Fruit fly (Drosophila melanogaster): ENCODE results near the gene GluRIB.

GluRIB gene

dm6 chr3L:9333745-9334382 is 82.1 kb downstream of the GluRIB start, which contains the start of gene PGRP-LA (continued):
- 0 out of 3 replicates have a peak, but pooled peaks have one; percentile 35 for TF ChIP-seq H15 (GFP tag; IDR thresholded peaks at IDR 0.05)
- TF ChIP-seq grn (GFP tag; optimal IDR thresholded peaks at IDR 0.05): no peak
- TF ChIP-seq CG6654 (GFP tag; optimal IDR thresholded peaks at IDR 0.05): no peak
- TF ChIP-seq ranshi (GFP tag; IDR thresholded peaks at IDR 0.05): peak; percentile 15; the same call in 1 of the 2 replicates
- TF ChIP-seq CG13296 (GFP tag; optimal IDR thresholded peaks at IDR 0.05): peak; percentile 38
- TF ChIP-seq sob (GFP tag; IDR thresholded peaks at IDR 0.05): peak; percentile 64; the same call in 1 of the 2 replicates
- peak; percentile 29 for TF ChIP-seq Asciz (GFP tag; optimal IDR thresholded peaks at IDR 0.05)
- no peak for TF ChIP-seq gce (GFP tag; IDR thresholded peaks at IDR 0.05)
- TF ChIP-seq CG7839 (tag; optimal IDR thresholded peaks at IDR 0.05): peak; percentile 52
- peak; percentile 37; the same call in 1 of the 3 replicates for TF ChIP-seq Aef1 (GFP tag; IDR thresholded peaks at IDR 0.05)
- TF ChIP-seq Hsf (GFP tag; optimal IDR thresholded peaks at IDR 0.05): peak; percentile 30
- peak; percentile 1 for TF ChIP-seq Six4 (GFP tag; optimal IDR thresholded peaks at IDR 0.05)
- TF ChIP-seq pzg (GFP tag; optimal IDR thresholded peaks at IDR 0.05): no peak
- peak; percentile 98 for TF ChIP-seq CG7372 (GFP tag; IDR thresholded peaks at IDR 0.05)
- TF ChIP-seq BtbVII (GFP tag; optimal IDR thresholded peaks at IDR 0.05): peak; percentile 13
- peak; percentile 12 for TF ChIP-seq CG30403 (GFP tag; optimal IDR thresholded peaks at IDR 0.05)
- TF ChIP-seq onecut (GFP tag; IDR thresholded peaks at IDR 0.05): peak; percentile 52
- no peak for TF ChIP-seq Optix (GFP tag; IDR thresholded peaks at IDR 0.05)
- TF ChIP-seq tgo (GFP tag; IDR thresholded peaks at IDR 0.05): peak; percentile 40; the same call in 1 of the 3 replicates
- no peak for TF ChIP-seq tup (GFP tag; optimal IDR thresholded peaks at IDR 0.05)
- peak; percentile 63 for TF ChIP-seq PHDP (tag; optimal IDR thresholded peaks at IDR 0.05)
- TF ChIP-seq Rfx (GFP tag; IDR thresholded peaks at IDR 0.05): peak; percentile 84
- peak; percentile 23 for TF ChIP-seq CG4424 (GFP tag; optimal IDR thresholded peaks at IDR 0.05)
- peak; percentile 35; the same call in 1 of the 2 replicates for TF ChIP-seq vvl (GFP tag; IDR thresholded peaks at IDR 0.05)
- TF ChIP-seq NFAT (GFP tag; IDR thresholded peaks at IDR 0.05): peak; percentile 64; the same call in 1 of the 2 replicates
- peak; percentile 11 for TF ChIP-seq mirr (GFP tag; optimal IDR thresholded peaks at IDR 0.05)
- TF ChIP-seq Oli (tag; optimal IDR thresholded peaks at IDR 0.05): peak; percentile 27
- peak; percentile 18 for TF ChIP-seq CG10543 (GFP tag; optimal IDR thresholded peaks at IDR 0.05)
- TF ChIP-seq CG2120 (GFP tag; optimal IDR thresholded peaks at IDR 0.05): peak; percentile 28
- TF ChIP-seq dpn (GFP tag; optimal IDR thresholded peaks at IDR 0.05): peak in 1 of 2 experiments; percentile 36
- peak; percentile 25 for TF ChIP-seq dmrt99B (tag; optimal IDR thresholded peaks at IDR 0.05)
- TF ChIP-seq gem (tag; optimal IDR thresholded peaks at IDR 0.05): peak; percentile 41
- no peak for TF ChIP-seq Tbp (GFP tag; optimal IDR thresholded peaks at IDR 0.05)
- peak; percentile 27 for TF ChIP-seq Hmr (GFP tag; optimal IDR thresholded peaks at IDR 0.05)
- TF ChIP-seq gsb (GFP tag; IDR thresholded peaks at IDR 0.05): peak; percentile 37; the same call in 1 of the 2 replicates
- TF ChIP-seq cato (GFP tag; optimal IDR thresholded peaks at IDR 0.05; ENCODE audit: borderline replicate concordance): no peak
- TF ChIP-seq MTF-1 (GFP tag; optimal IDR thresholded peaks at IDR 0.05; ENCODE audit: borderline replicate concordance): peak; percentile 19
- peak; percentile 9 for TF ChIP-seq HHEX (GFP tag; optimal IDR thresholded peaks at IDR 0.05)
- peak; percentile 4 for TF ChIP-seq Hr3 (GFP tag; optimal IDR thresholded peaks at IDR 0.05)

DNA sequence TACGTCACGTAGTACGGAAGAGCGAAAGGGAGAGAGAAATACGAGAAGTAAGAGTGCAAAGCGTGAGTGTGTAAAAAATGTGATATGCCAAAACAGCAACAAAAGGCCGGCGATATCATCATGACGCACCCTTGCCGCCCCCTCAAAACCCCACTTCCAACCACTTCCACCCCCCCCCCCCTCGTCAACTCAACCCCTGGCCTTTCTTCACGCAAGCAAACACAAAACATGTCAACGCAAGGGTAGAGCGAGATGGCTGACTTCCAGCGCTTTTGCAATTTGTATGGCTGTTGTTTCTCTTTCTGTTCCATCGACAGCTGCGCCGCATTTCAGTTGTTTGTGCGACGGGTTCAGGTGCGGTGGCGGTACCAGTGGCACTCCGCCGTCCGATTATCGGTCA is 83.9 kb downstream of the GluRIB start:
- TF ChIP-seq schlank (tag; optimal IDR thresholded peaks at IDR 0.05): no peak
- peak in 1 of 2 experiments; percentile 50 for TF ChIP-seq Eip74EF (GFP tag; optimal IDR thresholded peaks at IDR 0.05)
- TF ChIP-seq CG18011 (GFP tag; optimal IDR thresholded peaks at IDR 0.05): no peak
- TF ChIP-seq CG3838 (GFP tag; optimal IDR thresholded peaks at IDR 0.05): no peak
- no peak for TF ChIP-seq Myb (GFP tag; optimal IDR thresholded peaks at IDR 0.05)
- peak; percentile 88 for TF ChIP-seq chinmo (GFP tag; IDR thresholded peaks at IDR 0.05; ENCODE audit: partially characterized antibody)
- TF ChIP-seq Vsx1 (GFP tag; optimal IDR thresholded peaks at IDR 0.05): no peak
- TF ChIP-seq NfI (GFP tag; optimal IDR thresholded peaks at IDR 0.05): no peak
- TF ChIP-seq tin (GFP tag; optimal IDR thresholded peaks at IDR 0.05): no peak
- no peak for TF ChIP-seq CG30403 (GFP tag; optimal IDR thresholded peaks at IDR 0.05)
- 0 out of 2 replicates have a peak, but pooled peaks have one; percentile 37 for TF ChIP-seq HLH3B (GFP tag; IDR thresholded peaks at IDR 0.05)
- TF ChIP-seq kni (GFP tag; optimal IDR thresholded peaks at IDR 0.05): peak; percentile 47
- no peak for TF ChIP-seq Awh (GFP tag; IDR thresholded peaks at IDR 0.05)
- peak; percentile 41; the same call in 1 of the 3 replicates for TF ChIP-seq tgo (GFP tag; IDR thresholded peaks at IDR 0.05)

Measured in whole organism, embryonic.